Worm (Caenorhabditis elegans) whole organism, L4 larva: Measurements from ENCODE around the gene rnh-1.1.
A peak's percentile ranks its signal among the peaks of the same experiment; 100 is the strongest.

ENCODE experiments used
- D1046.2 ChIP-seq: fragments of 200-800 bp; sonication (Bioruptor generic); IDR thresholded peaks from 2 replicates; pipeline ENCODE4 v1.3.6; 2022; ENCODE audit warnings: missing genetic modification characterization, missing compliant biosample characterization
- F26F4.8 ChIP-seq: fragments of 200-800 bp; sonication (Bioruptor generic); conservative IDR thresholded peaks from 2 replicates; pipeline ENCODE4 v1.3.6; 2022; ENCODE audit warnings: missing genetic modification characterization, missing compliant biosample characterization
- F37D6.2 ChIP-seq: sonication (generic microtip); optimal IDR thresholded peaks from 2 replicates; lab custom pipeline; 2016; ENCODE audit warnings: mild to moderate bottlenecking, missing genetic modification characterization, missing compliant biosample characterization
- T26A8.4 ChIP-seq: fragments of 200-800 bp; sonication (Bioruptor generic); IDR thresholded peaks from 2 replicates; pipeline ENCODE4 v1.3.6; 2022; ENCODE audit warnings: missing genetic modification characterization, missing compliant biosample characterization
- Y105C5A.15 ChIP-seq: fragments of 200-800 bp; sonication (Bioruptor generic); IDR thresholded peaks from 2 replicates; pipeline ENCODE4 v1.3.6; 2022; ENCODE audit warnings: missing genetic modification characterization, missing compliant biosample characterization
- Y75B8A.6 ChIP-seq: fragments of 200-800 bp; sonication (Bioruptor generic); IDR thresholded peaks from 2 replicates; pipeline ENCODE4 v1.3.6; 2022; ENCODE audit warnings: missing genetic modification reagents, missing genetic modification characterization, missing compliant biosample characterization
- ZK337.2 ChIP-seq: fragments of 200-800 bp; sonication (Bioruptor generic); IDR thresholded peaks from 2 replicates; pipeline ENCODE4 v1.3.6; 2022; ENCODE audit warnings: missing genetic modification reagents, missing genetic modification characterization, missing compliant biosample characterization
- aly-2 ChIP-seq: sonication (generic microtip); optimal IDR thresholded peaks from 2 replicates; lab custom pipeline; 2018; ENCODE audit warnings: missing biosample characterization, missing genetic modification characterization
- ama-1 ChIP-seq: fragments of 150-350 bp; optimal IDR thresholded peaks from 2 replicates; lab custom pipeline; 2014; ENCODE audit warnings: inconsistent platforms, mixed read lengths
- arid-1 ChIP-seq: fragments of 200-800 bp; sonication (Bioruptor generic); conservative IDR thresholded peaks from 2 replicates; pipeline ENCODE4 v1.3.6; 2022; ENCODE audit warnings: missing genetic modification reagents, missing genetic modification characterization, missing compliant biosample characterization
- ceh-44 ChIP-seq: fragments of 200-800 bp; sonication (Bioruptor generic); IDR thresholded peaks from 2 replicates; pipeline ENCODE4 v1.3.6; 2022; ENCODE audit warnings: missing genetic modification reagents, missing genetic modification characterization, missing compliant biosample characterization
- ceh-62 ChIP-seq: sonication (generic microtip); optimal IDR thresholded peaks from 2 replicates; lab custom pipeline; 2017; ENCODE audit warnings: missing biosample characterization, missing genetic modification characterization
- ctbp-1 ChIP-seq: fragments of 200-800 bp; sonication (Bioruptor generic); IDR thresholded peaks from 2 replicates; pipeline ENCODE4 v1.3.6; 2022; ENCODE audit warnings: missing genetic modification reagents, missing genetic modification characterization, missing compliant biosample characterization
- daf-12 ChIP-seq: fragments of 150-350 bp; optimal IDR thresholded peaks from 2 replicates; lab custom pipeline; 2014; ENCODE audit warnings: missing biosample characterization, missing genetic modification reagents, missing genetic modification characterization
- dmd-6 ChIP-seq: fragments of 200-800 bp; sonication (Bioruptor generic); IDR thresholded peaks from 2 replicates; pipeline ENCODE4 v1.3.6; 2022; ENCODE audit warnings: missing genetic modification reagents, missing genetic modification characterization, missing compliant biosample characterization
- dmd-8 ChIP-seq: fragments of 200-800 bp; sonication (Bioruptor generic); IDR thresholded peaks from 2 replicates; pipeline ENCODE4 v1.3.6; 2022; ENCODE audit warnings: missing genetic modification characterization, missing compliant biosample characterization
- dpl-1 ChIP-seq: fragments of 150-350 bp; optimal IDR thresholded peaks from 2 replicates; lab custom pipeline; 2014; ENCODE audit warnings: missing biosample characterization, missing genetic modification reagents, missing genetic modification characterization
- egl-27 ChIP-seq: sonication (generic microtip); optimal IDR thresholded peaks from 3 replicates; lab custom pipeline; 2017; ENCODE audit warnings: missing biosample characterization, missing genetic modification reagents, missing genetic modification characterization
- gei-8 ChIP-seq: fragments of 200-800 bp; sonication (Bioruptor generic); optimal IDR thresholded peaks from 2 replicates; lab custom pipeline; 2018; ENCODE audit warnings: mild to moderate bottlenecking, missing genetic modification characterization, missing compliant biosample characterization
- hif-1 ChIP-seq, 2 experiments: sonication (generic microtip); optimal IDR thresholded peaks; 2 replicates each; lab custom pipeline; 2016 to 2017; ENCODE audit warnings: missing compliant biosample characterization in 2 of 2, missing genetic modification characterization in 2 of 2, missing genetic modification reagents in 2 of 2, missing genotype in 2 of 2, mild to moderate bottlenecking in 1 of 2
- hlh-30 ChIP-seq: sonication (generic microtip); optimal IDR thresholded peaks from 2 replicates; lab custom pipeline; 2017; ENCODE audit warnings: antibody characterized with exemption, mild to moderate bottlenecking, missing genetic modification characterization, missing compliant biosample characterization; ENCODE audit not compliant: insufficient read depth
- hmg-1.1 ChIP-seq: fragments of 200-800 bp; sonication (Bioruptor generic); IDR thresholded peaks from 2 replicates; pipeline ENCODE4 v1.3.6; 2022; ENCODE audit warnings: missing genetic modification reagents, missing genetic modification characterization, missing compliant biosample characterization
- jun-1 ChIP-seq: fragments of 150-350 bp; optimal IDR thresholded peaks from 2 replicates; lab custom pipeline; 2014; ENCODE audit warnings: missing biosample characterization, missing genetic modification reagents, missing genetic modification characterization
- lim-7 ChIP-seq: fragments of 200-800 bp; sonication (Bioruptor generic); IDR thresholded peaks from 2 replicates; pipeline ENCODE4 v1.3.6; 2022; ENCODE audit warnings: missing genetic modification characterization, missing compliant biosample characterization
- lin-15B ChIP-seq: fragments of 150-350 bp; sonication (generic microtip); optimal IDR thresholded peaks from 3 replicates; lab custom pipeline; 2014; ENCODE audit warnings: missing biosample characterization, missing genetic modification characterization
- lin-29 ChIP-seq: fragments of 200-800 bp; sonication (Bioruptor generic); IDR thresholded peaks from 2 replicates; pipeline ENCODE4 v1.3.6; 2022; ENCODE audit warnings: missing genetic modification reagents, missing genetic modification characterization, missing compliant biosample characterization
- lin-38 ChIP-seq: fragments of 200-800 bp; sonication (Bioruptor generic); IDR thresholded peaks from 2 replicates; pipeline ENCODE4 v1.3.6; 2022; ENCODE audit warnings: missing genetic modification reagents, missing genetic modification characterization, missing compliant biosample characterization
- lin-39 ChIP-seq: fragments of 150-350 bp; optimal IDR thresholded peaks from 2 replicates; lab custom pipeline; 2014; ENCODE audit warnings: missing biosample characterization, missing genetic modification reagents, missing genetic modification characterization
- lsy-2 ChIP-seq, 2 experiments: fragments of 150-350 bp in 1 of 2; sonication (generic microtip) in 1 of 2; optimal IDR thresholded peaks; 2 replicates each; lab custom pipeline; 2014 to 2017; ENCODE audit warnings: missing biosample characterization in 2 of 2, missing genetic modification characterization in 2 of 2
- madf-5 ChIP-seq, 2 experiments: fragments of 200-800 bp; sonication (Bioruptor generic); IDR thresholded peaks; 2 replicates each; pipeline ENCODE4 v1.3.6; 2022; ENCODE audit warnings: missing compliant biosample characterization in 2 of 2, missing genetic modification characterization in 2 of 2
- madf-9 ChIP-seq: fragments of 200-800 bp; sonication (Bioruptor generic); conservative IDR thresholded peaks from 2 replicates; pipeline ENCODE4 v1.3.6; 2022; ENCODE audit warnings: missing genetic modification reagents, missing genetic modification characterization, missing compliant biosample characterization
- mep-1 ChIP-seq: fragments of 150-350 bp; sonication (generic microtip); optimal IDR thresholded peaks from 3 replicates; lab custom pipeline; 2014; ENCODE audit warnings: missing biosample characterization, missing genetic modification characterization
- nhr-102 ChIP-seq: sonication (generic microtip); optimal IDR thresholded peaks from 2 replicates; lab custom pipeline; 2016; ENCODE audit warnings: mild to moderate bottlenecking, missing genetic modification characterization, moderate library complexity, missing compliant biosample characterization
- nhr-11 ChIP-seq: fragments of 150-350 bp; optimal IDR thresholded peaks from 2 replicates; lab custom pipeline; 2014; ENCODE audit warnings: missing biosample characterization, missing genetic modification characterization
- nhr-25 ChIP-seq: sonication (generic microtip); optimal IDR thresholded peaks from 2 replicates; lab custom pipeline; 2017; ENCODE audit warnings: missing genetic modification characterization, mild to moderate bottlenecking, missing compliant biosample characterization, antibody characterized with exemption, moderate library complexity, borderline replicate concordance; ENCODE audit not compliant: insufficient read depth
- nhr-28 ChIP-seq: fragments of 150-350 bp; optimal IDR thresholded peaks from 2 replicates; lab custom pipeline; 2014; ENCODE audit warnings: missing biosample characterization, missing genetic modification characterization
- nhr-42 ChIP-seq: fragments of 200-800 bp; sonication (Bioruptor generic); IDR thresholded peaks from 2 replicates; pipeline ENCODE4 v1.3.6; 2022; ENCODE audit warnings: missing genetic modification characterization, missing compliant biosample characterization
- pha-4 ChIP-seq, 2 experiments: fragments of 150-350 bp in 1 of 2; fragments of 200-800 bp in 1 of 2; sonication (Bioruptor generic) in 1 of 2; IDR thresholded peaks in 1 of 2; optimal IDR thresholded peaks in 1 of 2; 2 replicates each; pipeline versions ENCODE4 v1.3.6 to Lab custom; 2014 to 2022; ENCODE audit warnings: missing genetic modification characterization in 2 of 2, missing genetic modification reagents in 2 of 2, missing biosample characterization in 1 of 2, missing compliant biosample characterization in 1 of 2
- php-3 ChIP-seq: fragments of 200-800 bp; sonication (Bioruptor generic); IDR thresholded peaks from 2 replicates; pipeline ENCODE4 v1.3.6; 2022; ENCODE audit warnings: missing genetic modification reagents, missing genetic modification characterization, missing compliant biosample characterization
- pqm-1 ChIP-seq: sonication (generic microtip); optimal IDR thresholded peaks from 2 replicates; lab custom pipeline; 2017; ENCODE audit warnings: missing biosample characterization, missing genetic modification characterization
- rbr-2 ChIP-seq: sonication (generic microtip); optimal IDR thresholded peaks from 2 replicates; lab custom pipeline; 2016; ENCODE audit warnings: missing genotype, missing genetic modification characterization, missing compliant biosample characterization
- saeg-2 ChIP-seq: fragments of 200-800 bp; sonication (Bioruptor generic); IDR thresholded peaks from 2 replicates; pipeline ENCODE4 v1.3.6; 2022; ENCODE audit warnings: missing genetic modification reagents, missing genetic modification characterization, missing compliant biosample characterization
- sdz-12 ChIP-seq: fragments of 200-800 bp; sonication (Bioruptor generic); optimal IDR thresholded peaks from 2 replicates; lab custom pipeline; 2018; ENCODE audit warnings: mild to moderate bottlenecking, missing genetic modification characterization, missing compliant biosample characterization
- skn-1 ChIP-seq: fragments of 150-350 bp; optimal IDR thresholded peaks from 2 replicates; lab custom pipeline; 2014; ENCODE audit warnings: missing biosample characterization, missing genetic modification characterization
- snpc-4 ChIP-seq: fragments of 150-350 bp; optimal IDR thresholded peaks from 2 replicates; lab custom pipeline; 2014; ENCODE audit warnings: missing biosample characterization, missing genetic modification characterization
- spr-1 ChIP-seq: sonication (generic microtip); optimal IDR thresholded peaks from 2 replicates; lab custom pipeline; 2016; ENCODE audit warnings: mild to moderate bottlenecking, missing genetic modification characterization, missing compliant biosample characterization
- spr-3 ChIP-seq: fragments of 200-800 bp; sonication (Bioruptor generic); optimal IDR thresholded peaks from 2 replicates; lab custom pipeline; 2018; ENCODE audit warnings: mild to moderate bottlenecking, missing genetic modification characterization, missing compliant biosample characterization
- tag-97 ChIP-seq: fragments of 200-800 bp; sonication (Bioruptor generic); IDR thresholded peaks from 2 replicates; pipeline ENCODE4 v1.3.6; 2022; ENCODE audit warnings: missing genetic modification characterization, missing compliant biosample characterization
- zag-1 ChIP-seq: fragments of 150-350 bp; optimal IDR thresholded peaks from 2 replicates; lab custom pipeline; 2014; ENCODE audit warnings: missing biosample characterization, missing genetic modification characterization
- zfp-2 ChIP-seq: sonication (generic microtip); optimal IDR thresholded peaks from 2 replicates; lab custom pipeline; 2016; ENCODE audit warnings: mild to moderate bottlenecking, missing genetic modification characterization, missing compliant biosample characterization
- zip-2 ChIP-seq: fragments of 150-350 bp; optimal IDR thresholded peaks from 2 replicates; lab custom pipeline; 2014; ENCODE audit warnings: missing biosample characterization, missing genetic modification characterization

The rnh-1.1 gene

DNA sequence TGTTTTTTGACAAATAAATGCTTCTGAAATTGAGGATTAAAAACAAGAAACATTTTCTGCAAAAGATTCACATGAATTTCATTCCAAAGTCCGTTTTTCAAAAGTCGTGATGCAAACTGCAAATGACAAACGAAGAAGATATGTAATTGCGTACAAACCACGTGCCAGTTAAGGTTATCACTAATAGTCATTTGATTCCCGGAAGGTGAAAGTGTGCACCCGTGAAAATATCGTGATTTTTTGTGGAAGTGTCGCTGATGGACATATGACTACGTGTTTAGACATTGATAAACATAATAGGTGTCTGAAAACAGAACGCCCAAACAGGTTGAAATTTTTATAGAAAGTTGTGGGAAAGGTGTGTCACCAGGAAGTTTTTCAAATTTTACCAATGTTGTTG is 2.7 kb downstream of the rnh-1.1 start (continued):
- TF ChIP-seq arid-1 (GFP tag; lab: Robert Waterston, UW) (no peak), sdz-12 (GFP tag; lab: Kevin White, UChicago) (no peak), dpl-1 (peak; percentile 33), spr-3 (no peak), mep-1 (tag; lab: Kevin White, UChicago) (no peak), Y75B8A.6 (GFP tag; lab: Robert Waterston, UW) (no peak), madf-9 (GFP tag; lab: Robert Waterston, UW) (no peak), ctbp-1 (no peak), zfp-2 (tag; lab: Kevin White, UChicago) (no peak), ceh-62 (no peak), saeg-2 (GFP tag; lab: Robert Waterston, UW) (0 out of 2 replicates have a peak, but pooled peaks have one; percentile 57), egl-27 (tag; lab: Kevin White, UChicago) (no peak), jun-1 (no peak), lin-29 (no peak), F26F4.8 (GFP tag; lab: Robert Waterston, UW) (no peak), aly-2 (tag; lab: Kevin White, UChicago) (no peak), php-3 (GFP tag; lab: Robert Waterston, UW) (peak; percentile 90), lin-39 (tag; lab: Kevin White, UChicago) (no peak), lin-15B (tag; lab: Kevin White, UChicago) (no peak), ama-1 (lab: Kevin White, UChicago) (no peak), pha-4 (GFP tag; IDR thresholded peaks at IDR 0.05; lab: Robert Waterston, UW) (no peak), pha-4 (tag; optimal IDR thresholded peaks at IDR 0.05; lab: Kevin White, UChicago) (no peak), snpc-4 (tag; lab: Kevin White, UChicago) (no peak), ceh-44 (GFP tag; lab: Robert Waterston, UW) (no peak), hmg-1.1 (GFP tag; lab: Robert Waterston, UW) (no peak), D1046.2 (no peak), madf-5 (GFP tag; IDR thresholded peaks at IDR 0.05; lab: Robert Waterston, UW) (no peak), ZK337.2 (no peak), F37D6.2 (tag; lab: Kevin White, UChicago) (no peak), nhr-42 (GFP tag; lab: Robert Waterston, UW) (no peak), dmd-8 (GFP tag; lab: Robert Waterston, UW) (no peak), nhr-25 (tag; lab: Kevin White, UChicago) (no peak), zag-1 (tag; lab: Kevin White, UChicago) (no peak)

DNA sequence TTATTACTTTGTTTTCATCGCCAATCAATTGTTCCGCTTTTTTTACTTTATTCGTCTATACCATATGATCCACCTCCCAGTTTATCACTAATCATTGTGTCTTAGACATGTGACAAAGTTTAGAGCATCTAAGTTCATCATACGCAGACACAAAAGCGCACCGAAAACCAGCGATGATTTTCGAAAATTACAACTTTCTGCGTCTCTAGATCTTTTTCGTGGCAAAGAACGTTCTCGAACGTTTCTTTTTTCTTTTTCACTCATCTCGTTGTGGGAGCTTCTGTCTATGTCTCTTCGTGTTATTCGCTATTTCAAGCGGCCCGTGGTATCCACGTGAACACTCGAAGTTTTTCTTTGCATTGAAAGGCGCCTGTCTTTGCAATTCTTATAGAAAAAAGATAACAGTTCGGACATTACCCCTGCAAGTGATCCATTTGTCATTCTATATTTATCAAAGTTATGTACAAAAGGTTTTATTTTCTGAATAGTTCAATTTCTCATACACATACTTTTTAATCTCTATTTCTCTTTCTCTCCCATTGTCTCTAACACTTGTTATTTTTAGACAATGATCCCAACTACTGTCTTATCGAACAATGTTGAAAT is 3.6 kb downstream of the rnh-1.1 start, which contains the start of gene ZK1290.5:
TSS of gene ZK1290.5 (plus strand) at position 566 of the 606 bp plus-strand sequence.
- TF ChIP-seq lin-38 (GFP tag; lab: Robert Waterston, UW) (no peak), nhr-102 (tag; lab: Kevin White, UChicago) (peak; percentile 90), Y105C5A.15 (GFP tag; lab: Robert Waterston, UW) (no peak), hlh-30 (tag; lab: Kevin White, UChicago) (peak; percentile 97), nhr-11 (peak; percentile 89), nhr-25 (tag; lab: Kevin White, UChicago) (peak; percentile 49), pqm-1 (tag; lab: Kevin White, UChicago) (peak; percentile 3), skn-1 (no peak), lim-7 (no peak), T26A8.4 (GFP tag; lab: Robert Waterston, UW) (peak; percentile 71), dmd-6 (GFP tag; lab: Robert Waterston, UW) (peak; percentile 99), rbr-2 (tag; lab: Kevin White, UChicago) (peak; percentile 67), php-3 (GFP tag; lab: Robert Waterston, UW) (peak; percentile 91), ceh-44 (GFP tag; lab: Robert Waterston, UW) (no peak), daf-12 (tag; lab: Kevin White, UChicago) (no peak), zip-2 (tag; lab: Kevin White, UChicago) (peak; percentile 40), hif-1 (tag; optimal IDR thresholded peaks at IDR 0.05; lab: Kevin White, UChicago) (peak in 1 of 2 experiments; percentile 69), aly-2 (tag; lab: Kevin White, UChicago) (no peak), gei-8 (GFP tag; lab: Kevin White, UChicago) (peak; percentile 96), spr-1 (peak; percentile 75), lsy-2 (tag; optimal IDR thresholded peaks at IDR 0.05; lab: Kevin White, UChicago) (peak; percentile 36 to 89), nhr-28 (tag; lab: Kevin White, UChicago) (peak; percentile 91), tag-97 (no peak)
